Worm (Caenorhabditis elegans) whole organism, young adult: ENCODE measurements around the gene col-132.
A peak's percentile ranks its signal among the peaks of the same experiment; 100 is the strongest.

Experiments
- F22D6.2 ChIP-seq: sonication (generic microtip); optimal IDR thresholded peaks from 2 replicates; lab custom pipeline; 2016; ENCODE audit warnings: mild to moderate bottlenecking, missing genetic modification characterization, missing compliant biosample characterization
- F39B2.1 ChIP-seq: fragments of 200-800 bp; sonication (Bioruptor generic); IDR thresholded peaks from 2 replicates; pipeline ENCODE4 v1.3.6; 2022; ENCODE audit warnings: missing genetic modification reagents, missing genetic modification characterization, missing compliant biosample characterization
- F57A8.1 ChIP-seq: fragments of 200-800 bp; sonication (Bioruptor generic); optimal IDR thresholded peaks from 2 replicates; lab custom pipeline; 2018; ENCODE audit warnings: mild to moderate bottlenecking, missing genetic modification characterization, moderate library complexity, missing compliant biosample characterization
- T26A5.8 ChIP-seq: sonication (generic microtip); optimal IDR thresholded peaks from 2 replicates; lab custom pipeline; 2016; ENCODE audit warnings: missing genetic modification characterization, missing compliant biosample characterization
- Y67H2A.10 ChIP-seq: fragments of 200-800 bp; sonication (Bioruptor generic); conservative IDR thresholded peaks from 2 replicates; pipeline ENCODE4 v1.3.6; 2022; ENCODE audit warnings: missing genetic modification reagents, missing genetic modification characterization, missing compliant biosample characterization
- ZK185.1 ChIP-seq: sonication (generic microtip); optimal IDR thresholded peaks from 2 replicates; lab custom pipeline; 2016; ENCODE audit warnings: mild to moderate bottlenecking, missing genetic modification characterization, missing compliant biosample characterization; ENCODE audit not compliant: poor library complexity, severe bottlenecking
- attf-5 ChIP-seq: fragments of 200-800 bp; sonication (Bioruptor generic); optimal IDR thresholded peaks from 2 replicates; lab custom pipeline; 2018; ENCODE audit warnings: mild to moderate bottlenecking, missing genetic modification characterization, missing compliant biosample characterization
- cebp-1 ChIP-seq, 2 experiments: fragments of 200-800 bp in 1 of 2; sonication (Bioruptor generic) in 1 of 2; sonication (generic microtip) in 1 of 2; IDR thresholded peaks in 1 of 2; optimal IDR thresholded peaks in 1 of 2; 2 replicates each; pipeline versions ENCODE4 v1.3.6 to Lab custom; 2017 to 2022; ENCODE audit warnings: missing compliant biosample characterization in 2 of 2, missing genetic modification characterization in 2 of 2, mild to moderate bottlenecking in 1 of 2, missing genetic modification reagents in 1 of 2, moderate library complexity in 1 of 2
- cebp-2 ChIP-seq: fragments of 200-800 bp; sonication (Bioruptor generic); IDR thresholded peaks from 2 replicates; pipeline ENCODE4 v1.3.6; 2022; ENCODE audit warnings: missing genetic modification characterization, missing compliant biosample characterization
- ceh-27 ChIP-seq: fragments of 200-800 bp; sonication (Bioruptor generic); optimal IDR thresholded peaks from 2 replicates; lab custom pipeline; 2018; ENCODE audit warnings: mild to moderate bottlenecking, missing genetic modification characterization, moderate library complexity, missing compliant biosample characterization
- die-1 ChIP-seq: sonication (generic microtip); optimal IDR thresholded peaks from 2 replicates; lab custom pipeline; 2016; ENCODE audit warnings: missing genotype, mild to moderate bottlenecking, missing genetic modification characterization, missing compliant biosample characterization
- dox-1 ChIP-seq: fragments of 200-800 bp; sonication (Bioruptor generic); IDR thresholded peaks from 2 replicates; pipeline ENCODE4 v1.3.6; 2022; ENCODE audit warnings: missing genetic modification reagents, missing genetic modification characterization, missing compliant biosample characterization
- egl-18 ChIP-seq: fragments of 200-800 bp; sonication (Bioruptor generic); IDR thresholded peaks from 2 replicates; pipeline ENCODE4 v1.3.6; 2022; ENCODE audit warnings: missing genetic modification reagents, missing genetic modification characterization, missing compliant biosample characterization
- egrh-3 ChIP-seq: fragments of 200-800 bp; sonication (Bioruptor generic); IDR thresholded peaks from 2 replicates; pipeline ENCODE4 v1.3.6; 2022; ENCODE audit warnings: missing genetic modification reagents, missing genetic modification characterization, missing compliant biosample characterization
- hlh-26 ChIP-seq: fragments of 200-800 bp; sonication (Bioruptor generic); conservative IDR thresholded peaks from 2 replicates; pipeline ENCODE4 v1.3.6; 2022; ENCODE audit warnings: missing genetic modification reagents, missing genetic modification characterization, missing compliant biosample characterization
- hmg-1.2 ChIP-seq: fragments of 200-800 bp; sonication (Bioruptor generic); IDR thresholded peaks from 2 replicates; pipeline ENCODE4 v1.3.6; 2022; ENCODE audit warnings: missing genetic modification reagents, missing genetic modification characterization, missing compliant biosample characterization
- hmg-20 ChIP-seq: fragments of 200-800 bp; sonication (Bioruptor generic); IDR thresholded peaks from 2 replicates; pipeline ENCODE4 v1.3.6; 2022; ENCODE audit warnings: missing genetic modification reagents, missing genetic modification characterization, missing compliant biosample characterization
- hrde-1 ChIP-seq: sonication (generic microtip); optimal IDR thresholded peaks from 2 replicates; lab custom pipeline; 2016; ENCODE audit warnings: missing genetic modification characterization, mild to moderate bottlenecking, missing compliant biosample characterization, moderate library complexity, missing genotype, missing genetic modification reagents, borderline replicate concordance
- hsf-1 ChIP-seq: fragments of 200-800 bp; sonication (Bioruptor generic); IDR thresholded peaks from 2 replicates; pipeline ENCODE4 v1.3.6; 2022; ENCODE audit warnings: missing genetic modification reagents, missing genetic modification characterization, missing compliant biosample characterization
- let-526 ChIP-seq: fragments of 200-800 bp; sonication (Bioruptor generic); IDR thresholded peaks from 2 replicates; pipeline ENCODE4 v1.3.6; 2022; ENCODE audit warnings: missing genetic modification reagents, missing genetic modification characterization, missing compliant biosample characterization
- let-607 ChIP-seq, 2 experiments: fragments of 200-800 bp in 1 of 2; sonication (Bioruptor generic) in 1 of 2; sonication (generic microtip) in 1 of 2; optimal IDR thresholded peaks; 2 replicates each; lab custom pipeline; 2016 to 2018; ENCODE audit warnings: mild to moderate bottlenecking in 2 of 2, missing compliant biosample characterization in 2 of 2, missing genetic modification characterization in 2 of 2, moderate library complexity in 2 of 2, missing genotype in 1 of 2
- lin-40 ChIP-seq: sonication (generic microtip); optimal IDR thresholded peaks from 2 replicates; lab custom pipeline; 2016; ENCODE audit warnings: missing genetic modification characterization, mild to moderate bottlenecking, missing compliant biosample characterization, missing genotype, missing genetic modification reagents
- lin-54 ChIP-seq: fragments of 200-800 bp; sonication (Bioruptor generic); optimal IDR thresholded peaks from 2 replicates; lab custom pipeline; 2018; ENCODE audit warnings: mild to moderate bottlenecking, missing genetic modification characterization, missing compliant biosample characterization
- lir-1 ChIP-seq: fragments of 200-800 bp; sonication (Bioruptor generic); conservative IDR thresholded peaks from 2 replicates; pipeline ENCODE4 v1.3.6; 2022; ENCODE audit warnings: missing genetic modification reagents, missing genetic modification characterization, missing compliant biosample characterization
- mcd-1 ChIP-seq: fragments of 200-800 bp; sonication (Bioruptor generic); IDR thresholded peaks from 2 replicates; pipeline ENCODE4 v1.3.6; 2022; ENCODE audit warnings: missing genetic modification reagents, missing genetic modification characterization, missing compliant biosample characterization
- mes-4 ChIP-seq: sonication (generic microtip); optimal IDR thresholded peaks from 2 replicates; lab custom pipeline; 2016; ENCODE audit warnings: missing genotype, missing genetic modification characterization, missing compliant biosample characterization
- nfya-1 ChIP-seq: sonication (generic microtip); optimal IDR thresholded peaks from 2 replicates; lab custom pipeline; 2017; ENCODE audit warnings: antibody characterized with exemption, missing compliant biosample characterization, missing genetic modification characterization, borderline replicate concordance; ENCODE audit not compliant: insufficient read depth
- nhr-80 ChIP-seq: sonication (generic microtip); optimal IDR thresholded peaks from 2 replicates; lab custom pipeline; 2016; ENCODE audit warnings: missing genetic modification characterization, missing compliant biosample characterization
- nhr-90 ChIP-seq: sonication (generic microtip); optimal IDR thresholded peaks from 2 replicates; lab custom pipeline; 2016; ENCODE audit warnings: missing genotype, mild to moderate bottlenecking, missing genetic modification characterization, missing compliant biosample characterization
- pbrm-1 ChIP-seq: fragments of 200-800 bp; sonication (Bioruptor generic); IDR thresholded peaks from 2 replicates; pipeline ENCODE4 v1.3.6; 2022; ENCODE audit warnings: missing genetic modification reagents, missing genetic modification characterization, missing compliant biosample characterization
- pha-4 ChIP-seq: fragments of 150-350 bp; sonication (generic microtip); optimal IDR thresholded peaks from 2 replicates; lab custom pipeline; 2014; ENCODE audit warnings: missing biosample characterization, missing genetic modification reagents, missing genetic modification characterization
- snpc-1.3 ChIP-seq: sonication (generic microtip); optimal IDR thresholded peaks from 2 replicates; lab custom pipeline; 2017; ENCODE audit warnings: missing genetic modification characterization, mild to moderate bottlenecking, missing compliant biosample characterization, antibody characterized with exemption, moderate library complexity, missing genotype, missing genetic modification reagents; ENCODE audit not compliant: insufficient read depth
- tbp1 ChIP-seq: fragments of 200-800 bp; sonication (Bioruptor generic); optimal IDR thresholded peaks from 2 replicates; lab custom pipeline; 2018; ENCODE audit warnings: mild to moderate bottlenecking, missing genetic modification characterization, missing compliant biosample characterization
- tlf-1 ChIP-seq: fragments of 200-800 bp; sonication (Bioruptor generic); optimal IDR thresholded peaks from 2 replicates; lab custom pipeline; 2018; ENCODE audit warnings: mild to moderate bottlenecking, missing genetic modification characterization, missing compliant biosample characterization
- unc-130 ChIP-seq: sonication (generic microtip); optimal IDR thresholded peaks from 2 replicates; lab custom pipeline; 2016; ENCODE audit warnings: missing genetic modification reagents, missing genetic modification characterization, missing compliant biosample characterization
- unc-62 ChIP-seq: fragments of 150-350 bp; optimal IDR thresholded peaks from 2 replicates; lab custom pipeline; 2014; ENCODE audit warnings: missing biosample characterization, missing genetic modification reagents, missing genetic modification characterization
- zfh-2 ChIP-seq: fragments of 200-800 bp; sonication (Bioruptor generic); conservative IDR thresholded peaks from 2 replicates; pipeline ENCODE4 v1.3.6; 2022; ENCODE audit warnings: missing genetic modification reagents, missing genetic modification characterization, missing compliant biosample characterization
- ztf-25 ChIP-seq: fragments of 200-800 bp; sonication (Bioruptor generic); IDR thresholded peaks from 2 replicates; pipeline ENCODE4 v1.3.6; 2022; ENCODE audit warnings: missing genetic modification reagents, missing genetic modification characterization, missing compliant biosample characterization
- ztf-26 ChIP-seq: sonication (generic microtip); optimal IDR thresholded peaks from 2 replicates; lab custom pipeline; 2017; ENCODE audit warnings: missing genetic modification characterization, missing compliant biosample characterization
- ztf-6 ChIP-seq: fragments of 200-800 bp; sonication (Bioruptor generic); IDR thresholded peaks from 2 replicates; pipeline ENCODE4 v1.3.6; 2022; ENCODE audit warnings: missing genetic modification reagents, missing genetic modification characterization, missing compliant biosample characterization

Gene col-132

DNA sequence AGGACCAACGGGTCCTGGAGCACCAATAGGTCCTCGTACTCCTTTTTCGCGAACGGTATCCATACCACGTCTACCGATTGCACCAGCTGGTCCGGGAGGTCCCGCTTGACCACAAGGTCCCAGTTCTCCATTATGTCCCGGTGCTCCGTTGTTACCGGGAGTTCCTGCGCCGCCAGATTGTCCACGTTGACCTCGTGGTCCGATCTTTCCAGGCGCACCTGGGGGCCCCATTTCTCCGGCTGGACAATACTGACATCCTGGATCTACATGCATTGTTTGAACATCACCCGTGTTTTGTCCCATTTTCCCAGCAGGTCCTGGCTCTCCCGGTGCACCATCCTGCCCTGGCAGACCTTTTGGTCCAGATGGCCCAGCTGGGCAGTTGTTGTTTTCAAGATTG is 24.8 kb downstream of the col-132 start:
- TF ChIP-seq zfh-2 (GFP tag; lab: Robert Waterston, UW) = peak; percentile 63
- TF ChIP-seq hlh-26 = no peak
- TF ChIP-seq cebp-2 = peak; percentile 81; the same call in 1 of the 2 replicates

- TF ChIP-seq ceh-27 (GFP tag; lab: Kevin White, UChicago) (no peak), tbp1 (GFP tag; lab: Kevin White, UChicago) (no peak), unc-62 (GFP tag; lab: Kevin White, UChicago) (no peak), cebp-1 (GFP tag; IDR thresholded peaks at IDR 0.05; lab: Robert Waterston, UW) (no peak), cebp-1 (tag; optimal IDR thresholded peaks at IDR 0.05; lab: Kevin White, UChicago) (no peak), F57A8.1 (GFP tag; lab: Kevin White, UChicago) (no peak), lir-1 (no peak), hsf-1 (GFP tag; lab: Robert Waterston, UW) (no peak), pbrm-1 (GFP tag; lab: Robert Waterston, UW) (no peak), F39B2.1 (no peak), lin-54 (GFP tag; lab: Kevin White, UChicago) (no peak)
- TF ChIP-seq, all 124 proteins: peak for 0
These were observed 27.2 kb downstream of the col-132 start, which contains the start of gene scl-5 for ce11 chrIV:13063714-13064113. scl-5 (plus strand) TSS chrIV:13064014.

DNA sequence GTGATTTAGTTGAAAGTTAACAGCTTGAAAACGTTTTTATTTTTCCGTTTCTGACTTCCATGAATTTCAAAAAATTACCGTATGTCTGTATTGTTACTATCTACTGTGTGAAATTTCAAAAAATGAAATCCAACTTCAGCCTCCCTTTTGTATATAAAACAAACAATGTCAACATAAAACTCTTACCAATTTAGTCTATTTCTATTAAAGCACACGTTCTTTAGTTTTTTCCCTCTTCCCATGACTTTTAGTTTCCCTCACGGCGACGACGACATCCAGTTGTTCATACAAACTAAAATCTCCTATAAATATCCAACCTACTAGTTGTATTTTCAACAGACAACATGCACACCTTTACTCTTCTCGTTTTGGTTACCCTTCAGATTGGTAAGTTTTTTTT is 31.6 kb downstream of the col-132 start, which contains the start of gene scl-3:
Gene scl-3, plus strand, starts transcription at position 301 of the 400 bp plus-strand sequence.
- no peak for TF ChIP-seq ZK185.1 (tag; lab: Kevin White, UChicago)
- no peak for TF ChIP-seq nhr-90 (tag; lab: Kevin White, UChicago)
- no peak for TF ChIP-seq unc-130 (GFP tag; lab: Kevin White, UChicago)
- no peak for TF ChIP-seq F22D6.2 (tag; lab: Kevin White, UChicago)
- TF ChIP-seq hmg-1.2 (GFP tag; lab: Robert Waterston, UW) = no peak
- TF ChIP-seq ztf-6 (GFP tag; lab: Robert Waterston, UW) = no peak
- TF ChIP-seq T26A5.8 (tag; lab: Kevin White, UChicago) = no peak
- TF ChIP-seq ztf-26 (tag; lab: Kevin White, UChicago) = no peak

DNA sequence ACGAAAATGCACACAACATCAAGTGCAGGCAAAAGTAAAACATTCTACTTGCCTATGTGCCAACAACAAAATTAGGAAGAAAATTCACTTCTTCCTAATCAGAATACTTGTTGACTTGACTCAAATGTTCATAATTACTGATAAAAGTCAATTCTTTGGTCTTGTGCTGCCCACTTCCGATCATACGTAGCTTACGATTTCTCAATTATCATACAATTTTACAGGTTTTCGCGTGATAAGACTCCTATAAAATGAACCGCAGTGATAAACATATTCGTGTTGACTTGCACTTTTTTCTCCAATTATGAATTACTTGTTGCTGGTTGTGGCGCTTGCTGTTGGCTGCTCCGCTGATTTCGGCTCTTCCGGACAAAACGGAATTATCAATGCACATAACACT is 33.4 kb downstream of the col-132 start, which contains the start of gene scl-2:
Gene scl-2, plus strand, starts transcription at position 293 of the 400 bp plus-strand sequence.
- TF ChIP-seq dox-1 (GFP tag; lab: Robert Waterston, UW) = peak; percentile 15; the same call in 1 of the 2 replicates
- TF ChIP-seq nhr-80 (tag; lab: Kevin White, UChicago) = peak; percentile 80
- no peak for TF ChIP-seq mcd-1 (GFP tag; lab: Robert Waterston, UW)
- peak; percentile 74 for TF ChIP-seq pha-4 (tag; lab: Kevin White, UChicago)
- TF ChIP-seq, all 124 proteins: peak for 3

DNA sequence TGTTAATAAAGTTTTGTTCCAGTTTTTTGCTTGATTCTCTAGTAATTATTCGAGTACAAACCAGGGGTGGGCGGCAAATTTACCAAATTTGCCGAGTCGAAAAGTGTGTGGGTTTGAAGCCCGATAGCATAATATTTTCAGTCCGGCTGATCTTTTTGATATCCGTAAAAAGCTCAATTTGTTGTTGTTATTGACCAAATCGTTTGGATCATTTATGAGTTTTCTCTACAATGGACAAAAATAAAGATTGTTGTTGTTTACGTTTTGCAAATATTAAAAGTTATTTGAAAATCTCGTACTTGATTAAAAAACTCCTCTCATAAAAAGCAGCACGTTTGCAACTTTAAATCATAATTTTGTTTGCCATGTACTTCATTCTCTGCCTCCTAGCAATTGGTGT is 34.8 kb downstream of the col-132 start, which contains the start of gene scl-1:
Gene scl-1, plus strand, starts transcription at position 301 of the 400 bp plus-strand sequence.
- TF ChIP-seq egrh-3 (no peak), F22D6.2 (tag; lab: Kevin White, UChicago) (no peak), hmg-20 (GFP tag; lab: Robert Waterston, UW) (no peak), Y67H2A.10 (no peak), tlf-1 (GFP tag; lab: Kevin White, UChicago) (no peak), let-526 (GFP tag; lab: Robert Waterston, UW) (no peak), die-1 (tag; lab: Kevin White, UChicago) (no peak), hrde-1 (tag; lab: Kevin White, UChicago) (no peak), lir-1 (no peak), attf-5 (GFP tag; lab: Kevin White, UChicago) (no peak), nfya-1 (no peak), lin-54 (GFP tag; lab: Kevin White, UChicago) (no peak), ztf-25 (GFP tag; lab: Robert Waterston, UW) (no peak), egl-18 (GFP tag; lab: Robert Waterston, UW) (no peak), snpc-1.3 (no peak), lin-40 (tag; lab: Kevin White, UChicago) (no peak), mes-4 (tag; lab: Kevin White, UChicago) (no peak), let-607 (tag; optimal IDR thresholded peaks at IDR 0.05; lab: Kevin White, UChicago) (no peak)
